Fruit fly (Drosophila melanogaster): Measurements from ENCODE around the gene CG17328.
A peak's percentile ranks its signal among the peaks of the same experiment; 100 is the strongest.

CG17328 gene

dm6 chr2L:16350160-16350633, 50.5 kb downstream of the CG17328 start:
- TF ChIP-seq CG14711 (tag; optimal IDR thresholded peaks at IDR 0.05), result peak; percentile 38
- TF ChIP-seq ovo (GFP tag; optimal IDR thresholded peaks at IDR 0.05), result peak; percentile 79
- no peak for TF ChIP-seq tj (GFP tag; optimal IDR thresholded peaks at IDR 0.05)
- TF ChIP-seq cic (GFP tag; optimal IDR thresholded peaks at IDR 0.05), result no peak
- TF ChIP-seq kay (GFP tag; ENCODE audit: borderline replicate concordance), result no peak
- peak; percentile 67 for TF ChIP-seq bab1 (GFP tag; optimal IDR thresholded peaks at IDR 0.05)
- TF ChIP-seq CG11617 (GFP tag; optimal IDR thresholded peaks at IDR 0.05), result peak; percentile 68
- peak; percentile 45 for TF ChIP-seq Hr96 (GFP tag; optimal IDR thresholded peaks at IDR 0.05)
- TF ChIP-seq cnc (optimal IDR thresholded peaks at IDR 0.05), result no peak
- TF ChIP-seq Mnt (GFP tag; optimal IDR thresholded peaks at IDR 0.05), result no peak
- TF ChIP-seq CG7045 (GFP tag; optimal IDR thresholded peaks at IDR 0.05), result peak; percentile 50
- peak; percentile 71 for TF ChIP-seq CG7101 (tag; optimal IDR thresholded peaks at IDR 0.05)
- peak; percentile 19 for TF ChIP-seq CG5204 (GFP tag; optimal IDR thresholded peaks at IDR 0.05)
- peak; percentile 57 for TF ChIP-seq CG12768 (GFP tag; optimal IDR thresholded peaks at IDR 0.05)
- TF ChIP-seq toe (GFP tag; optimal IDR thresholded peaks at IDR 0.05), result peak; percentile 70
- peak; percentile 67 for TF ChIP-seq CG33017 (tag; optimal IDR thresholded peaks at IDR 0.05)
- TF ChIP-seq Crg-1 (GFP tag; optimal IDR thresholded peaks at IDR 0.05), result peak; percentile 42
- TF ChIP-seq CG1620 (GFP tag; optimal IDR thresholded peaks at IDR 0.05), result peak; percentile 75
- peak; percentile 53 for TF ChIP-seq pad (GFP tag; optimal IDR thresholded peaks at IDR 0.05)
- TF ChIP-seq Clk (GFP tag; optimal IDR thresholded peaks at IDR 0.05), result no peak

dm6 chr2L:16350742-16351568, 51.2 kb downstream of the CG17328 start:
- TF ChIP-seq CG5204 (GFP tag; optimal IDR thresholded peaks at IDR 0.05) (peak; percentile 94), CG11617 (GFP tag; optimal IDR thresholded peaks at IDR 0.05) (peak; percentile 95), cnc (optimal IDR thresholded peaks at IDR 0.05) (no peak), toe (GFP tag; optimal IDR thresholded peaks at IDR 0.05) (peak; percentile 86), cic (GFP tag; optimal IDR thresholded peaks at IDR 0.05) (peak; percentile 72), CG14711 (tag; optimal IDR thresholded peaks at IDR 0.05) (peak; percentile 93), CG7101 (tag; optimal IDR thresholded peaks at IDR 0.05) (peak; percentile 97), pad (GFP tag; optimal IDR thresholded peaks at IDR 0.05) (peak; percentile 88), bab1 (GFP tag; optimal IDR thresholded peaks at IDR 0.05) (peak; percentile 99), tj (GFP tag; optimal IDR thresholded peaks at IDR 0.05) (peak; percentile 98), CG33017 (tag; optimal IDR thresholded peaks at IDR 0.05) (peak; percentile 97), CG1620 (GFP tag; optimal IDR thresholded peaks at IDR 0.05) (peak; percentile 90), Mnt (GFP tag; optimal IDR thresholded peaks at IDR 0.05) (peak; percentile 85), kay (GFP tag; ENCODE audit: borderline replicate concordance) (peak; percentile 78), ovo (GFP tag; optimal IDR thresholded peaks at IDR 0.05) (peak; percentile 82), CG7045 (GFP tag; optimal IDR thresholded peaks at IDR 0.05) (peak; percentile 96), CG12768 (GFP tag; optimal IDR thresholded peaks at IDR 0.05) (peak; percentile 96), Crg-1 (GFP tag; optimal IDR thresholded peaks at IDR 0.05) (peak; percentile 93), Hr96 (GFP tag; optimal IDR thresholded peaks at IDR 0.05) (peak; percentile 91), Clk (GFP tag; optimal IDR thresholded peaks at IDR 0.05) (peak; percentile 91)

All from whole organism, adult.